Worm (Caenorhabditis elegans) whole organism, L3 larva: ENCODE data around the gene twk-4.

Experiments
- R02D3.7 ChIP-seq: fragments of 150-350 bp; optimal IDR thresholded peaks from 2 replicates; lab custom pipeline; 2014; ENCODE audit warnings: missing biosample characterization, missing genetic modification characterization
- aly-2 ChIP-seq: fragments of 150-350 bp; optimal IDR thresholded peaks from 2 replicates; lab custom pipeline; 2014; ENCODE audit warnings: missing biosample characterization, missing genetic modification characterization
- ama-1 ChIP-seq: fragments of 150-350 bp; optimal IDR thresholded peaks from 2 replicates; lab custom pipeline; 2018
- ceh-16 ChIP-seq: sonication (generic microtip); optimal IDR thresholded peaks from 2 replicates; lab custom pipeline; 2017; ENCODE audit warnings: missing biosample characterization, missing genetic modification characterization
- ceh-28 ChIP-seq: fragments of 150-350 bp; optimal IDR thresholded peaks from 2 replicates; lab custom pipeline; 2014; ENCODE audit warnings: missing biosample characterization, missing genetic modification reagents, missing genetic modification characterization
- ceh-82 ChIP-seq: fragments of 150-350 bp; optimal IDR thresholded peaks from 2 replicates; lab custom pipeline; 2014; ENCODE audit warnings: missing biosample characterization, missing genetic modification characterization
- daf-12 ChIP-seq: fragments of 150-350 bp; optimal IDR thresholded peaks from 2 replicates; lab custom pipeline; 2014; ENCODE audit warnings: missing biosample characterization, missing genetic modification reagents, missing genetic modification characterization
- egl-27 ChIP-seq: sonication (generic microtip); optimal IDR thresholded peaks from 4 replicates; lab custom pipeline; 2017; ENCODE audit warnings: missing biosample characterization, missing genetic modification reagents, missing genetic modification characterization
- egl-5 ChIP-seq: fragments of 150-350 bp; optimal IDR thresholded peaks from 2 replicates; lab custom pipeline; 2017; ENCODE audit warnings: missing biosample characterization, missing genetic modification reagents, missing genetic modification characterization, inconsistent platforms
- elt-1 ChIP-seq: fragments of 150-350 bp; optimal IDR thresholded peaks from 2 replicates; lab custom pipeline; 2014; ENCODE audit warnings: missing biosample characterization, missing genetic modification characterization
- elt-2 ChIP-seq: sonication (generic microtip); optimal IDR thresholded peaks from 2 replicates; lab custom pipeline; 2016; ENCODE audit warnings: missing genetic modification reagents, mild to moderate bottlenecking, missing genetic modification characterization, missing compliant biosample characterization
- elt-3 ChIP-seq, 3 experiments: fragments of 150-350 bp in 1 of 3; sonication (generic microtip) in 2 of 3; optimal IDR thresholded peaks; 2 replicates in 2 of 3; 4 replicates in 1 of 3; lab custom pipeline; 2014 to 2017; ENCODE audit warnings: missing biosample characterization in 3 of 3, missing genetic modification characterization in 3 of 3
- eor-1 ChIP-seq, 2 experiments: fragments of 150-350 bp; optimal IDR thresholded peaks; 2 replicates each; lab custom pipeline; 2014 to 2018; ENCODE audit warnings: missing biosample characterization in 2 of 2, missing genetic modification characterization in 2 of 2
- fkh-10 ChIP-seq: sonication (generic microtip); optimal IDR thresholded peaks from 2 replicates; lab custom pipeline; 2017; ENCODE audit warnings: missing biosample characterization, missing genetic modification reagents, missing genetic modification characterization
- fkh-2 ChIP-seq: fragments of 150-350 bp; optimal IDR thresholded peaks from 2 replicates; lab custom pipeline; 2014; ENCODE audit warnings: missing biosample characterization, missing genetic modification reagents, missing genetic modification characterization
- lin-15B ChIP-seq: fragments of 150-350 bp; optimal IDR thresholded peaks from 2 replicates; lab custom pipeline; 2014; ENCODE audit warnings: missing biosample characterization, missing genetic modification characterization
- lin-39 ChIP-seq: fragments of 150-350 bp; optimal IDR thresholded peaks from 2 replicates; lab custom pipeline; 2018; ENCODE audit warnings: missing biosample characterization, missing genetic modification reagents, missing genetic modification characterization
- mml-1 ChIP-seq: fragments of 150-350 bp; sonication (generic microtip); optimal IDR thresholded peaks from 3 replicates; lab custom pipeline; 2014; ENCODE audit warnings: missing biosample characterization, missing genetic modification characterization
- nfya-1 ChIP-seq: sonication (generic microtip); optimal IDR thresholded peaks from 2 replicates; lab custom pipeline; 2017; ENCODE audit warnings: missing genetic modification characterization, mild to moderate bottlenecking, missing compliant biosample characterization, antibody characterized with exemption, moderate library complexity; ENCODE audit not compliant: insufficient read depth
- nhr-11 ChIP-seq: fragments of 150-350 bp; optimal IDR thresholded peaks from 2 replicates; lab custom pipeline; 2014; ENCODE audit warnings: missing biosample characterization, missing genetic modification characterization
- nhr-23 ChIP-seq: fragments of 150-350 bp; optimal IDR thresholded peaks from 2 replicates; lab custom pipeline; 2014; ENCODE audit warnings: missing biosample characterization, missing genetic modification reagents, missing genetic modification characterization
- nhr-237 ChIP-seq: fragments of 150-350 bp; optimal IDR thresholded peaks from 2 replicates; lab custom pipeline; 2014; ENCODE audit warnings: missing biosample characterization, missing genetic modification characterization
- nhr-25 ChIP-seq: sonication (generic microtip); optimal IDR thresholded peaks from 2 replicates; lab custom pipeline; 2017; ENCODE audit warnings: missing biosample characterization, missing genetic modification characterization
- nhr-28 ChIP-seq: fragments of 150-350 bp; optimal IDR thresholded peaks from 2 replicates; lab custom pipeline; 2014; ENCODE audit warnings: missing biosample characterization, missing genetic modification characterization
- nhr-43 ChIP-seq: sonication (generic microtip); optimal IDR thresholded peaks from 2 replicates; lab custom pipeline; 2016; ENCODE audit warnings: mild to moderate bottlenecking, missing genetic modification characterization, missing compliant biosample characterization; ENCODE audit not compliant: poor library complexity, severe bottlenecking
- nhr-76 ChIP-seq: fragments of 150-350 bp; sonication (generic microtip); optimal IDR thresholded peaks from 5 replicates; lab custom pipeline; 2014; ENCODE audit warnings: missing biosample characterization, missing genetic modification characterization
- pha-4 ChIP-seq: fragments of 150-350 bp; optimal IDR thresholded peaks from 2 replicates; lab custom pipeline; 2014; ENCODE audit warnings: missing biosample characterization, missing genetic modification reagents, missing genetic modification characterization
- pqm-1 ChIP-seq: fragments of 150-350 bp; optimal IDR thresholded peaks from 2 replicates; lab custom pipeline; 2017; ENCODE audit warnings: missing biosample characterization, missing genetic modification characterization, inconsistent platforms
- skn-1 ChIP-seq: fragments of 150-350 bp; optimal IDR thresholded peaks from 2 replicates; lab custom pipeline; 2014; ENCODE audit warnings: missing biosample characterization, missing genetic modification characterization
- snpc-4 ChIP-seq: fragments of 150-350 bp; optimal IDR thresholded peaks from 2 replicates; lab custom pipeline; 2014; ENCODE audit warnings: missing biosample characterization, missing genetic modification characterization
- unc-39 ChIP-seq: sonication (generic microtip); optimal IDR thresholded peaks from 4 replicates; lab custom pipeline; 2017; ENCODE audit warnings: missing biosample characterization, missing genetic modification characterization
- unc-62 ChIP-seq: fragments of 150-350 bp; sonication (generic microtip); optimal IDR thresholded peaks from 4 replicates; lab custom pipeline; 2014; ENCODE audit warnings: missing biosample characterization, missing genetic modification reagents, missing genetic modification characterization
- ztf-4 ChIP-seq: fragments of 150-350 bp; optimal IDR thresholded peaks from 2 replicates; lab custom pipeline; 2014; ENCODE audit warnings: missing biosample characterization, missing genetic modification characterization

The twk-4 gene

ce11 chrII:9169450-9169960, 24.6 kb downstream of the twk-4 start, which contains the start of gene dpl-1:
dpl-1 (plus strand) TSS chrII:9169910.
- peak; percentile 19 for TF ChIP-seq egl-5
- TF ChIP-seq fkh-10 (GFP tag; lab: Kevin White, UChicago) = no peak
- no peak for TF ChIP-seq fkh-2
- peak; percentile 63 for TF ChIP-seq lin-15B
- peak; percentile 21 for TF ChIP-seq elt-2 (tag; lab: Kevin White, UChicago)
- TF ChIP-seq pha-4 (tag; lab: Kevin White, UChicago) = peak; percentile 74
- TF ChIP-seq nhr-25 (tag; lab: Kevin White, UChicago) = peak; percentile 47
- TF ChIP-seq ceh-16 (tag; lab: Kevin White, UChicago) = no peak
- peak; percentile 62 for TF ChIP-seq nfya-1
- TF ChIP-seq, all 47 proteins: peak for 6

DNA sequence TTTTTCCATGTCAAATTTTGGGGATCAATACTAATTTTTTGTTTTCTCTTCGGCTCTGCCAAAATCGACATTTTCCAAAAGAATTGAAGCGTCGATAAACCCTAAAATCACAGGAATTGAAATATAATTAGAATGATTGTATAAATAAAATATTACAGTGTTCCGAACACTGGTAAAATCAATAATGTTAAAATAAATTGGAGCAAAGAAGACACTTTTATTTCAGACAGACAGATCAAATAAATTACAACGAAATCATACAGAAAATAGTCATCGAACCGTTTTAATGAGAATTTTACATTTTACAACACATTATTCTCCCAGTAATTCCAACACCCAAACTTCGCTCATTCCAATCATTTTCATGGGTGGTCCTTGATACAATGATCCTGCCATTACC, 26.4 kb downstream of the twk-4 start, which contains the start of gene T23G7.3:
Gene T23G7.3 (minus strand): TSS at position 101 of the 400 bp plus-strand sequence.
- TF ChIP-seq unc-39 (tag; lab: Kevin White, UChicago) = no peak
- no peak for TF ChIP-seq ztf-4 (tag; lab: Kevin White, UChicago)
- no peak for TF ChIP-seq R02D3.7 (tag; lab: Kevin White, UChicago)
- no peak for TF ChIP-seq lin-39
- no peak for TF ChIP-seq nhr-11 (tag; lab: Kevin White, UChicago)
- TF ChIP-seq eor-1 (tag; optimal IDR thresholded peaks at IDR 0.05; lab: Kevin White, UChicago) = no peak

ce11 chrII:9165762-9166460, 28.2 kb downstream of the twk-4 start, which contains the start of gene W07A12.8:
W07A12.8 (minus strand) TSS chrII:9165812.
- TF ChIP-seq elt-2 (tag; lab: Kevin White, UChicago) (peak; percentile 39), aly-2 (tag; lab: Kevin White, UChicago) (no peak)

DNA sequence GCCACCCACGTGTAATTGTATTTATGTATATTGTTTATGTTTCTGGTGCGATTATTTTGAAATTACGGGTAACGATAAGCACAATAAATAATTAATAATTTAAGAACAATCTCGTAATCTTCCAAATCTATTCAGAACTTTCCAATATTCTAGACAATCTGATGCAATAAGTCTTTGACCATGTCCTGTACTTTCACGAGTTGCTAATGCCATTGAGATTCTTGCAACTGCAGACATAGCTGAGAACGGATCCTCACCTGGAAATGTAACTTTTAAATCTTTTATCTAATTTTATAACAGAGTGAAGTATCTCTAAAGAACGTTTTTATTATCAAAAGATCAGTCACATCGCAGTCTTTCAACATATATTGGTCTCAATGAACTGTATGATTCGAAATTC, 30.7 kb downstream of the twk-4 start:
- TF ChIP-seq egl-27 (tag; lab: Kevin White, UChicago) = no peak
- peak; percentile 76 for TF ChIP-seq ama-1 (lab: Kevin White, UChicago)
- peak; percentile 1 for TF ChIP-seq nhr-43 (tag; lab: Kevin White, UChicago)

- TF ChIP-seq lin-39 (no peak), nhr-28 (tag; lab: Kevin White, UChicago) (no peak), unc-62 (GFP tag; lab: Kevin White, UChicago) (no peak), egl-5 (no peak)
Measured at ce11 chrII:9161023-9161422, 33.1 kb downstream of the twk-4 start, which contains the start of gene rhy-1. rhy-1 (plus strand) TSS chrII:9161379.

- TF ChIP-seq ceh-28 (tag; lab: Kevin White, UChicago) (no peak), nhr-11 (tag; lab: Kevin White, UChicago) (no peak), pqm-1 (peak; percentile 81), elt-3 (tag; optimal IDR thresholded peaks at IDR 0.05; lab: Kevin White, UChicago) (peak in 2 of 3 experiments; percentile 62 to 79), pha-4 (tag; lab: Kevin White, UChicago) (no peak), nhr-76 (tag; lab: Kevin White, UChicago) (peak; percentile 60), elt-2 (tag; lab: Kevin White, UChicago) (peak; percentile 63), ceh-82 (tag; lab: Kevin White, UChicago) (no peak), egl-5 (no peak), elt-1 (tag; lab: Kevin White, UChicago) (no peak), lin-39 (no peak), daf-12 (no peak), nhr-25 (tag; lab: Kevin White, UChicago) (peak; percentile 73), mml-1 (no peak), snpc-4 (tag; lab: Kevin White, UChicago) (no peak), ztf-4 (tag; lab: Kevin White, UChicago) (no peak), nhr-43 (tag; lab: Kevin White, UChicago) (peak; percentile 97), nhr-237 (tag; lab: Kevin White, UChicago) (no peak), nhr-23 (peak; percentile 76), unc-39 (tag; lab: Kevin White, UChicago) (no peak), nhr-28 (tag; lab: Kevin White, UChicago) (no peak), nfya-1 (peak; percentile 20), lin-15B (no peak), skn-1 (tag; lab: Kevin White, UChicago) (peak; percentile 82)
Measured at ce11 chrII:9160197-9160806, 33.8 kb downstream of the twk-4 start.
